Worm (Caenorhabditis elegans): ENCODE data around the gene cnc-11.

cnc-11 gene

DNA sequence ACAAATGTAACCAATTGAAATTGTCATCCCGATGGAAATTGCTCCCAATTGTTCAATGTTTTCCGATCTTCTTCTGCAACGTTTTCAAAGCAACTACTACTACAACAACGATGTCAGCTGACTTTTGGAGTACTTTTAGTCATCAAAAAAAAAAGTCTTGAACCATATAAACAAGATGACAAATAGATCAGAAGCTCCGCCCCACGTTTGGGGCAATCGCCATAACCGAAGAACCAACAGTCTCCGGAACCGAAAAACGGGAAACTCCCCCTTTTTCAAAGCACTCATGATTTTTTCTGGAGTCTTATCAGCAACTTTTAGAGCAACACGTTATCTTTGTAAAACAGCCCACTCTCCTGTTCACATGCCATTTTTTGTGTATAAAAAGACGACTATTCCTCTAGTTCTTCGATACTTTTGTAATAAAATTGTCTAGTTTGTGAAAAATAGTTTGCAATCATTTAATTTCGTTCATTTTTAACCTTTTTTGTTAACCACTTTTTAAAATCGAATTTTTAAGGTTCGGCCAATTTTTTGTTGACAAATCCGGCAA, 17.3 kb downstream of the cnc-11 start:
- peak; percentile 44 for TF ChIP-seq dve-1 (tag; optimal IDR thresholded peaks at IDR 0.05; ENCODE audit: insufficient read depth)
- TF ChIP-seq ces-1 (GFP tag; optimal IDR thresholded peaks at IDR 0.05): no peak
- TF ChIP-seq nhr-10 (tag; optimal IDR thresholded peaks at IDR 0.05): no peak
- TF ChIP-seq zip-2 (tag; optimal IDR thresholded peaks at IDR 0.05): no peak
- TF ChIP-seq hlh-11 (tag; optimal IDR thresholded peaks at IDR 0.05): peak; percentile 66
- no peak for TF ChIP-seq nhr-76 (tag; optimal IDR thresholded peaks at IDR 0.05)
- TF ChIP-seq nhr-11 (tag; optimal IDR thresholded peaks at IDR 0.05): no peak
- TF ChIP-seq daf-16 (GFP tag; optimal IDR thresholded peaks at IDR 0.05): no peak
- TF ChIP-seq daf-16 (tag; optimal IDR thresholded peaks at IDR 0.05): peak; percentile 81
- no peak for TF ChIP-seq mes-2 (tag; optimal IDR thresholded peaks at IDR 0.05; ENCODE audit: poor library complexity, severe bottlenecking)
- TF ChIP-seq nhr-6 (tag; optimal IDR thresholded peaks at IDR 0.05): no peak
- no peak for TF ChIP-seq madf-9 (GFP tag; conservative IDR thresholded peaks at IDR 0.05)
- no peak for TF ChIP-seq jun-1 (tag; optimal IDR thresholded peaks at IDR 0.05)
- no peak for TF ChIP-seq zip-11 (GFP tag; IDR thresholded peaks at IDR 0.05)
- peak; percentile 67 for TF ChIP-seq nhr-28 (tag; optimal IDR thresholded peaks at IDR 0.05)
- TF ChIP-seq ceh-20 (GFP tag; IDR thresholded peaks at IDR 0.05): no peak
- no peak for TF ChIP-seq zfp-2 (tag; optimal IDR thresholded peaks at IDR 0.05)
- peak; percentile 18; the same call in 1 of the 2 replicates for TF ChIP-seq php-3 (GFP tag; IDR thresholded peaks at IDR 0.05)
- peak; percentile 81 for TF ChIP-seq dmd-6 (GFP tag; IDR thresholded peaks at IDR 0.05)
- TF ChIP-seq nhr-77 (tag; optimal IDR thresholded peaks at IDR 0.05): peak; percentile 47
- TF ChIP-seq unc-130 (GFP tag; optimal IDR thresholded peaks at IDR 0.05): no peak
- no peak for TF ChIP-seq daf-19 (GFP tag; conservative IDR thresholded peaks at IDR 0.05)
- TF ChIP-seq mdt-29 (GFP tag; IDR thresholded peaks at IDR 0.05): no peak
- no peak for TF ChIP-seq nhr-41 (GFP tag; IDR thresholded peaks at IDR 0.05)
- no peak for TF ChIP-seq mdl-1 (tag; optimal IDR thresholded peaks at IDR 0.05)
- TF ChIP-seq pqm-1 (tag; optimal IDR thresholded peaks at IDR 0.05): peak; percentile 43
- no peak for TF ChIP-seq cey-2 (tag; optimal IDR thresholded peaks at IDR 0.05; ENCODE audit: borderline replicate concordance, insufficient read depth)
- TF ChIP-seq hif-1 (tag; optimal IDR thresholded peaks at IDR 0.05): no peak
- peak; percentile 18 for TF ChIP-seq nhr-48 (tag; optimal IDR thresholded peaks at IDR 0.05)
- no peak for TF ChIP-seq nhr-237 (tag; optimal IDR thresholded peaks at IDR 0.05)
- peak; percentile 43 for TF ChIP-seq hlh-30 (tag; optimal IDR thresholded peaks at IDR 0.05; ENCODE audit: insufficient read depth)
- TF ChIP-seq spr-1 (tag; optimal IDR thresholded peaks at IDR 0.05): no peak
- TF ChIP-seq D1046.2 (GFP tag; IDR thresholded peaks at IDR 0.05): no peak
- peak; percentile 78 for TF ChIP-seq mxl-2 (GFP tag; conservative IDR thresholded peaks at IDR 0.05)
- no peak for TF ChIP-seq vab-7 (GFP tag; IDR thresholded peaks at IDR 0.05)
- TF ChIP-seq aha-1 (tag): peak; percentile 66
- TF ChIP-seq attf-4 (tag; optimal IDR thresholded peaks at IDR 0.05): no peak
- no peak for TF ChIP-seq ceh-44 (GFP tag; IDR thresholded peaks at IDR 0.05)
- no peak for TF ChIP-seq hmg-1.1 (GFP tag; IDR thresholded peaks at IDR 0.05)

DNA sequence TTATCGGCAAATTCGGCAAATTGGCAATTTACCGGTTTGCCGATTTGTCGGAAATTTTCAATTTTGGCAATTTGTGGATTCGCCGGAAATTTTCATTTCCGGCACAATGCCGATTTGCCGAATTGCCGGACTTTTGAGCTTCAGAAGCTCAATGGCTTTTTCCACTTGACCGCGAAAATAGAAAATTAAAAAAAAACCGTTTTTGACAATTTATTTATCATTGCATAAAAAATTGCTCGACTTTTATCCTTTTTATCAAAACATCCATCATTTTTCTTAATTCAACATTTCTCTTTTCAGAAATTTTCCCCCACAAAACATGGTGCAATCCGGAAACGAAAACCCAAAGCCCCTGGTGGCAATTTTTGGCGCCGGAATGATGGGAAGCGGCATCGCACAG, 17.9 kb downstream of the cnc-11 start, which contains the start of gene hacd-1:
Gene hacd-1 (plus strand): TSS at position 301 of the 400 bp plus-strand sequence.
- TF ChIP-seq pha-4 (GFP tag; IDR thresholded peaks at IDR 0.05): no peak
- TF ChIP-seq pha-4 (tag; optimal IDR thresholded peaks at IDR 0.05): no peak
- no peak for TF ChIP-seq rbr-2 (tag; optimal IDR thresholded peaks at IDR 0.05)
- TF ChIP-seq nhr-77 (tag; optimal IDR thresholded peaks at IDR 0.05): no peak
- no peak for TF ChIP-seq hlh-30 (tag; optimal IDR thresholded peaks at IDR 0.05; ENCODE audit: insufficient read depth)
- TF ChIP-seq nhr-11 (tag; optimal IDR thresholded peaks at IDR 0.05): no peak
- TF ChIP-seq ama-1 (optimal IDR thresholded peaks at IDR 0.05): no peak
- no peak for TF ChIP-seq ZK546.5 (tag; optimal IDR thresholded peaks at IDR 0.05)

Measured in whole organism, L4 larva.